Fruit fly (Drosophila melanogaster): Measurements from ENCODE around the gene Fadd.

Fadd gene

DNA sequence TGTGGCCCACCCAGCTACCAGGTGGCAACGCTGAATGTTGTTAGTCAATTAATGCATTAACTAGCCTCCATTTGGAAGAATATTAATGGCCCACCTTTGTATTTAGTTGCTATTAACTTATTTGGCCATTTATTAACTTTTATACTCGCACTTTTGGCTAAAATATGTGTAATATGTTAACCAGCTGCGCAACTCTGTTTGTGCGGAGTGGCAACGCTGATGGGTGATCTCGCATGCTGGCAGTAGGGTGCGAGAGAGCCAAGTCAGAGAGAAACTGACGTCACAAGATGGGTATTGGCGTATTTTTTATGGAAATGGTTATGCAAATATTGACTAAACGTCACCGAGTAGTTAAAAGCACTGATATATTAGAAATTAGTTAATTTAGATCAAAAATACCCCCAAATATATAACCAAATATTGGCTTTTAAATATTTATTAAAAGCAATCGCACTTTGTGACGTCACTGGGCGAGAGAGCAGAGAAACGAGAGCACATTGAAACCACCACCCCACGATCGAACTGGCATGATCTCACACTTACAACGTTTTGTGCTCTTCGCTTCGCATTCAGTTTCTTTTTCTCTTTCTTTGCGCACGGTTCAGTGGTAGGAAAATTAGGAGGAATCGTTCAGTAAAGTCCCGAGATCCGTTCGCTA is 7.5 kb downstream of the Fadd start, which contains the start of gene how (continued):
- TF ChIP-seq Med (GFP tag) (peak; percentile 84), CG13424 (tag; optimal IDR thresholded peaks at IDR 0.05) (peak; percentile 8), CG9817 (tag; optimal IDR thresholded peaks at IDR 0.05) (no peak), CG13287 (GFP tag; IDR thresholded peaks at IDR 0.05; ENCODE audit: partially characterized antibody) (peak; percentile 41; the same call in 1 of the 2 replicates), CG8281 (tag; optimal IDR thresholded peaks at IDR 0.05) (no peak), CG11456 (GFP tag; IDR thresholded peaks at IDR 0.05) (0 out of 3 replicates have a peak, but pooled peaks have one; percentile 41), MESR4 (GFP tag; optimal IDR thresholded peaks at IDR 0.05) (no peak), Abd-B (GFP tag; optimal IDR thresholded peaks at IDR 0.05) (no peak), CG30020 (tag; optimal IDR thresholded peaks at IDR 0.05) (peak; percentile 22), E2f1 (GFP tag; IDR thresholded peaks at IDR 0.05) (no peak), caup (GFP tag; optimal IDR thresholded peaks at IDR 0.05; ENCODE audit: severe bottlenecking) (no peak), GATAe (GFP tag; conservative IDR thresholded peaks at IDR 0.05) (no peak), CG17359 (tag; optimal IDR thresholded peaks at IDR 0.05) (no peak), CG4730 (GFP tag; IDR thresholded peaks at IDR 0.05) (no peak), Hr3 (GFP tag; optimal IDR thresholded peaks at IDR 0.05) (peak; percentile 30), Nf-YB (GFP tag; optimal IDR thresholded peaks at IDR 0.05) (no peak), TFAM (GFP tag; optimal IDR thresholded peaks at IDR 0.05) (no peak), HLH3B (GFP tag; IDR thresholded peaks at IDR 0.05) (no peak), dmrt11E (tag; optimal IDR thresholded peaks at IDR 0.05) (peak; percentile 13), CG10209 (GFP tag; optimal IDR thresholded peaks at IDR 0.05) (no peak), CG7928 (GFP tag; optimal IDR thresholded peaks at IDR 0.05) (no peak), p53 (GFP tag; optimal IDR thresholded peaks at IDR 0.05) (no peak), ERR (GFP tag; optimal IDR thresholded peaks at IDR 0.05) (no peak), CG11247 (GFP tag; IDR thresholded peaks at IDR 0.05) (no peak), PHDP (tag; optimal IDR thresholded peaks at IDR 0.05) (peak; percentile 36), Awh (GFP tag; IDR thresholded peaks at IDR 0.05) (no peak), CG42726 (GFP tag; IDR thresholded peaks at IDR 0.05; ENCODE audit: partially characterized antibody) (0 out of 2 replicates have a peak, but pooled peaks have one; percentile 3), CG14965 (GFP tag; optimal IDR thresholded peaks at IDR 0.05; ENCODE audit: borderline replicate concordance) (no peak), CG5180 (GFP tag; optimal IDR thresholded peaks at IDR 0.05) (no peak), fd96Cb (tag; optimal IDR thresholded peaks at IDR 0.05) (no peak), CG9437 (GFP tag; optimal IDR thresholded peaks at IDR 0.05) (peak; percentile 4), ind (GFP tag; optimal IDR thresholded peaks at IDR 0.05) (peak; percentile 23), CG18619 (GFP tag; optimal IDR thresholded peaks at IDR 0.05) (no peak), tgo (GFP tag; IDR thresholded peaks at IDR 0.05) (no peak), Dip3 (GFP tag; optimal IDR thresholded peaks at IDR 0.05) (no peak), Mad (GFP tag; optimal IDR thresholded peaks at IDR 0.05) (peak; percentile 23), CG30431 (GFP tag; optimal IDR thresholded peaks at IDR 0.05) (no peak), CG2712 (tag; optimal IDR thresholded peaks at IDR 0.05) (no peak), CG12071 (GFP tag; optimal IDR thresholded peaks at IDR 0.05) (no peak), Nf-YA (GFP tag; IDR thresholded peaks at IDR 0.05) (no peak), CG15269 (tag; optimal IDR thresholded peaks at IDR 0.05) (no peak), Hr51 (GFP tag; optimal IDR thresholded peaks at IDR 0.05) (peak; percentile 9 to 31), Bdp1 (GFP tag; optimal IDR thresholded peaks at IDR 0.05) (no peak), so (GFP tag; IDR thresholded peaks at IDR 0.05) (peak; percentile 48; the same call in 1 of the 3 replicates), zen (tag; optimal IDR thresholded peaks at IDR 0.05) (peak; percentile 1), CHES-1-like (GFP tag; optimal IDR thresholded peaks at IDR 0.05) (no peak), lov (optimal IDR thresholded peaks at IDR 0.05) (no peak), lov (GFP tag; IDR thresholded peaks at IDR 0.05) (no peak), CG18764 (GFP tag; optimal IDR thresholded peaks at IDR 0.05) (no peak)

All from whole organism, embryonic.